Worm (Caenorhabditis elegans) whole organism, L4 larva: ENCODE results near the gene clec-138.

Experiments
- F44E2.7 ChIP-seq: fragments of 200-800 bp; sonication (Bioruptor generic); IDR thresholded peaks from 2 replicates; pipeline ENCODE4 v2.1.2; 2022; ENCODE audit warnings: missing genetic modification characterization, missing compliant biosample characterization
- T20F7.1 ChIP-seq: fragments of 200-800 bp; sonication (Bioruptor generic); optimal IDR thresholded peaks from 2 replicates; lab custom pipeline; 2018; ENCODE audit warnings: mild to moderate bottlenecking, missing genetic modification characterization, missing compliant biosample characterization
- T26A8.4 ChIP-seq: fragments of 200-800 bp; sonication (Bioruptor generic); IDR thresholded peaks from 2 replicates; pipeline ENCODE4 v1.3.6; 2022; ENCODE audit warnings: missing genetic modification characterization, missing compliant biosample characterization
- aha-1 ChIP-seq: fragments of 150-350 bp; peaks from one replicate; lab custom pipeline; 2014; ENCODE audit warnings: missing biosample characterization, missing genetic modification characterization
- arid-1 ChIP-seq: fragments of 200-800 bp; sonication (Bioruptor generic); conservative IDR thresholded peaks from 2 replicates; pipeline ENCODE4 v1.3.6; 2022; ENCODE audit warnings: missing genetic modification reagents, missing genetic modification characterization, missing compliant biosample characterization
- ces-1 ChIP-seq: fragments of 150-350 bp; sonication (generic microtip); optimal IDR thresholded peaks from 4 replicates; lab custom pipeline; 2014; ENCODE audit warnings: missing biosample characterization, missing genetic modification reagents, missing genetic modification characterization
- cey-2 ChIP-seq: sonication (generic microtip); optimal IDR thresholded peaks from 3 replicates; lab custom pipeline; 2017; ENCODE audit warnings: missing genetic modification characterization, mild to moderate bottlenecking, missing compliant biosample characterization, antibody characterized with exemption, borderline replicate concordance; ENCODE audit not compliant: insufficient read depth
- daf-16 ChIP-seq, 3 experiments: sonication (generic microtip); optimal IDR thresholded peaks; 2 replicates each; lab custom pipeline; 2016 to 2017; ENCODE audit warnings: missing genetic modification characterization in 3 of 3, missing genetic modification reagents in 3 of 3, mild to moderate bottlenecking in 2 of 3, missing compliant biosample characterization in 2 of 3, missing biosample characterization in 1 of 3, moderate library complexity in 1 of 3
- daf-19 ChIP-seq: fragments of 200-800 bp; sonication (Bioruptor generic); conservative IDR thresholded peaks from 2 replicates; pipeline ENCODE4 v1.3.6; 2022; ENCODE audit warnings: missing genetic modification characterization, missing compliant biosample characterization
- dmd-6 ChIP-seq: fragments of 200-800 bp; sonication (Bioruptor generic); IDR thresholded peaks from 2 replicates; pipeline ENCODE4 v1.3.6; 2022; ENCODE audit warnings: missing genetic modification reagents, missing genetic modification characterization, missing compliant biosample characterization
- egl-27 ChIP-seq: sonication (generic microtip); optimal IDR thresholded peaks from 3 replicates; lab custom pipeline; 2017; ENCODE audit warnings: missing biosample characterization, missing genetic modification reagents, missing genetic modification characterization
- egl-43 ChIP-seq: fragments of 200-800 bp; sonication (Bioruptor generic); IDR thresholded peaks from 2 replicates; pipeline ENCODE4 v1.3.6; 2022; ENCODE audit warnings: missing genetic modification reagents, missing genetic modification characterization, missing compliant biosample characterization
- jun-1 ChIP-seq: fragments of 150-350 bp; optimal IDR thresholded peaks from 2 replicates; lab custom pipeline; 2014; ENCODE audit warnings: missing biosample characterization, missing genetic modification reagents, missing genetic modification characterization
- lin-1 ChIP-seq: fragments of 200-800 bp; sonication (Bioruptor generic); IDR thresholded peaks from 2 replicates; pipeline ENCODE4 v1.3.6; 2022; ENCODE audit warnings: missing genetic modification reagents, missing genetic modification characterization, missing compliant biosample characterization
- lin-13 ChIP-seq: fragments of 150-350 bp; optimal IDR thresholded peaks from 2 replicates; lab custom pipeline; 2014; ENCODE audit warnings: missing biosample characterization, missing genetic modification reagents, missing genetic modification characterization
- lsy-2 ChIP-seq, 2 experiments: fragments of 150-350 bp in 1 of 2; sonication (generic microtip) in 1 of 2; optimal IDR thresholded peaks; 2 replicates each; lab custom pipeline; 2014 to 2017; ENCODE audit warnings: missing biosample characterization in 2 of 2, missing genetic modification characterization in 2 of 2
- mdt-29 ChIP-seq: fragments of 200-800 bp; sonication (Bioruptor generic); IDR thresholded peaks from 2 replicates; pipeline ENCODE4 v1.3.6; 2022; ENCODE audit warnings: missing genetic modification reagents, missing genetic modification characterization, missing compliant biosample characterization
- mep-1 ChIP-seq: fragments of 150-350 bp; sonication (generic microtip); optimal IDR thresholded peaks from 3 replicates; lab custom pipeline; 2014; ENCODE audit warnings: missing biosample characterization, missing genetic modification characterization
- mes-2 ChIP-seq: sonication (generic microtip); optimal IDR thresholded peaks from 2 replicates; lab custom pipeline; 2016; ENCODE audit warnings: missing genotype, mild to moderate bottlenecking, missing genetic modification characterization, missing compliant biosample characterization; ENCODE audit not compliant: poor library complexity, severe bottlenecking
- nhr-28 ChIP-seq: fragments of 150-350 bp; optimal IDR thresholded peaks from 2 replicates; lab custom pipeline; 2014; ENCODE audit warnings: missing biosample characterization, missing genetic modification characterization
- nhr-48 ChIP-seq: sonication (generic microtip); optimal IDR thresholded peaks from 2 replicates; lab custom pipeline; 2016; ENCODE audit warnings: mild to moderate bottlenecking, missing genetic modification characterization, missing compliant biosample characterization
- nhr-77 ChIP-seq: fragments of 150-350 bp; optimal IDR thresholded peaks from 2 replicates; lab custom pipeline; 2014; ENCODE audit warnings: missing biosample characterization, missing genetic modification characterization
- sdz-12 ChIP-seq: fragments of 200-800 bp; sonication (Bioruptor generic); optimal IDR thresholded peaks from 2 replicates; lab custom pipeline; 2018; ENCODE audit warnings: mild to moderate bottlenecking, missing genetic modification characterization, missing compliant biosample characterization
- snpc-1.2 ChIP-seq: fragments of 200-800 bp; sonication (Bioruptor generic); IDR thresholded peaks from 2 replicates; pipeline ENCODE4 v1.3.6; 2022; ENCODE audit warnings: missing genetic modification reagents, missing genetic modification characterization, missing compliant biosample characterization
- spr-1 ChIP-seq: sonication (generic microtip); optimal IDR thresholded peaks from 2 replicates; lab custom pipeline; 2016; ENCODE audit warnings: mild to moderate bottlenecking, missing genetic modification characterization, missing compliant biosample characterization
- tag-97 ChIP-seq: fragments of 200-800 bp; sonication (Bioruptor generic); IDR thresholded peaks from 2 replicates; pipeline ENCODE4 v1.3.6; 2022; ENCODE audit warnings: missing genetic modification characterization, missing compliant biosample characterization
- unc-130 ChIP-seq: sonication (generic microtip); optimal IDR thresholded peaks from 2 replicates; lab custom pipeline; 2016; ENCODE audit warnings: missing genetic modification reagents, missing genetic modification characterization, missing compliant biosample characterization
- unc-62 ChIP-seq, 3 experiments: fragments of 150-350 bp in 1 of 3; sonication (generic microtip); optimal IDR thresholded peaks in 2 of 3; peaks in 1 of 3; 1 replicate in 1 of 3; 2 replicates in 2 of 3; lab custom pipeline; 2014 to 2017; ENCODE audit warnings: missing biosample characterization in 3 of 3, missing genetic modification characterization in 3 of 3, missing genetic modification reagents in 3 of 3, missing genotype in 1 of 3
- zip-11 ChIP-seq: fragments of 200-800 bp; sonication (Bioruptor generic); IDR thresholded peaks from 2 replicates; pipeline ENCODE4 v1.3.6; 2022; ENCODE audit warnings: missing genetic modification characterization, missing compliant biosample characterization

clec-138 gene

ce11 chrII:4638891-4639290 is 19.3 kb upstream of the clec-138 start:
- no peak for TF ChIP-seq tag-97 (GFP tag; lab: Robert Waterston, UW)
- no peak for TF ChIP-seq F44E2.7 (GFP tag; lab: Robert Waterston, UW)
- TF ChIP-seq spr-1 (tag; lab: Kevin White, UChicago), result no peak
- no peak for TF ChIP-seq lsy-2 (tag; optimal IDR thresholded peaks at IDR 0.05; lab: Kevin White, UChicago)
- no peak for TF ChIP-seq T26A8.4 (GFP tag; lab: Robert Waterston, UW)
- no peak for TF ChIP-seq daf-16 (GFP tag; optimal IDR thresholded peaks at IDR 0.05; lab: Kevin White, UChicago)
- peak; percentile 74 for TF ChIP-seq daf-16 (tag; optimal IDR thresholded peaks at IDR 0.05; lab: Kevin White, UChicago)
- no peak for TF ChIP-seq lin-1 (GFP tag; lab: Robert Waterston, UW)
- peak; percentile 49 for TF ChIP-seq nhr-28
- TF ChIP-seq daf-19 (GFP tag; lab: Robert Waterston, UW), result no peak
- no peak for TF ChIP-seq zip-11 (GFP tag; lab: Robert Waterston, UW)
- TF ChIP-seq aha-1 (tag; lab: Kevin White, UChicago), result peak; percentile 15
- no peak for TF ChIP-seq dmd-6 (GFP tag; lab: Robert Waterston, UW)
- TF ChIP-seq sdz-12, result no peak
- no peak for TF ChIP-seq snpc-1.2 (GFP tag; lab: Robert Waterston, UW)
- TF ChIP-seq, all 104 proteins: peak for 3

DNA sequence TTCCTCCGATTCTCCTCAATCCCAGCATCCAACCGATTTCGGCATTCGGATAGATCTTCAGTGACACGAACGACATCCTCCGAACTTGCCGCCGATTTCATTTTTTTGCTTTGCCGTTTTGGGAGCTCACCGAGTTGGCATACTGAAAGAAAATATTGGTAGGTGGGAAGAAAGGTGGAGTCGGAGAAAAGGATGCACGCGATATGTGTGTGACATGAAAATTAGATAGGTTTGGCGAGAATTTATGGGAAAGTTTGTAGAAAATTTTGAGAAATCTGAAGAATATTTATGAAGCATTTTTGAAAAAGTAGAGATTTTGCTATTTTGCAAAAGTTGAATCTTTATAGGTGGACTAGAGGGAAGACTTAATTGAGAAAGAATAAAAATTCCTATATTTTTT is 18.6 kb upstream of the clec-138 start, which contains the start of gene che-10:
che-10 (minus strand) TSS at position 101 of the 400 bp plus-strand sequence.
- no peak for TF ChIP-seq mes-2 (tag; lab: Kevin White, UChicago)
- no peak for TF ChIP-seq lin-13 (GFP tag; lab: Kevin White, UChicago)
- no peak for TF ChIP-seq egl-43
- TF ChIP-seq mep-1 (tag; lab: Kevin White, UChicago), result no peak

DNA sequence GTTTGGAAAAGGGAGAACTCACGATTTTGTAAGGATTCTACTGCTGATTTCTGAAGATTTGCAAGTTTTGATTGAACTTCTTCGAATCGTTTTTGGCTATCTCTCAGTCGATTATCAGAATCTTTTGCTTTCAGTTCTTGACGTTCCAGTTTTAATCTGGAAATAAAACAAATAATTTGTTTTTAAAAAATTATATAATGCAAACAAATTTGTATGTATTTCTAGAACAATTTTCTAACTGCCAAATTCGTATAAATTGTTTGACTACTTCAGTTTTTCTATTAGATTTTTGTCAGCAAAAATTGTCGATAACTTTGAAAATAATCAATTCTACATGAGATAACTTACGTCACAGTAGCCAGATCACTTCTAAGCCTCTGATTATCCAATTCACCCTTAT is 11.9 kb upstream of the clec-138 start:
- TF ChIP-seq nhr-28 (no peak), unc-62 (GFP tag; optimal IDR thresholded peaks at IDR 0.05 in 1 of 2; lab: Kevin White, UChicago) (peak in 1 of 2 experiments; percentile 90), unc-62 (tag; optimal IDR thresholded peaks at IDR 0.05; lab: Kevin White, UChicago) (no peak)

ce11 chrII:4626606-4627005 is 7.0 kb upstream of the clec-138 start, which contains the start of gene F35D11.1:
Gene F35D11.1 (plus strand): TSS chrII:4626906.
- no peak for TF ChIP-seq nhr-48 (tag; lab: Kevin White, UChicago)
- TF ChIP-seq T20F7.1 (GFP tag; lab: Kevin White, UChicago), result no peak
- no peak for TF ChIP-seq snpc-1.2 (GFP tag; lab: Robert Waterston, UW)
- no peak for TF ChIP-seq egl-27 (tag; lab: Kevin White, UChicago)
- TF ChIP-seq mdt-29 (GFP tag; lab: Robert Waterston, UW), result no peak
- no peak for TF ChIP-seq ces-1 (GFP tag; lab: Kevin White, UChicago)
- no peak for TF ChIP-seq nhr-77 (tag; lab: Kevin White, UChicago)
- no peak for TF ChIP-seq cey-2 (tag; lab: Kevin White, UChicago)
- no peak for TF ChIP-seq tag-97 (GFP tag; lab: Robert Waterston, UW)
- TF ChIP-seq, all 104 proteins: peak for 0

DNA sequence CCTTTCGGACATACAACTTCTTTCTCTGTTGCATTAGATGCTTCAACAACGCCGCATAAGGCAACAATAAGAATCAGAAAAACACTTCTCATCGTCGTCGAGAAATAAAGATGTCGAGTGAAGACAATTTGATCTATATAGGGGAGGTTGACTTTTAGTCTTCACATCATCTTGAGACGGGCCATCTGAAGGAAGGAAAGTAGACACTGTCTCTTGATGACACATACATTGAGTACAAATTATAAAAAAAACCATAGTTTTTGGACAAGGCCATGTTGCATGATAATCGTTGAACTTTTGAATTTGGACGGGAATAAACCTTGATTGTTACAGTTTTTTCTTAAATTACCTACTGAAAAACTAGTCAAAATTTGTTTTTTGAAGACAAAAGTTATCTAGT is 2.0 kb upstream of the clec-138 start, which contains the start of gene clec-139:
clec-139 (minus strand) TSS at position 101 of the 400 bp plus-strand sequence.
- TF ChIP-seq arid-1 (GFP tag; lab: Robert Waterston, UW), result no peak
- peak in 1 of 2 experiments; percentile 47 for TF ChIP-seq unc-62 (GFP tag; optimal IDR thresholded peaks at IDR 0.05 in 1 of 2; lab: Kevin White, UChicago)
- no peak for TF ChIP-seq unc-62 (tag; optimal IDR thresholded peaks at IDR 0.05; lab: Kevin White, UChicago)

DNA sequence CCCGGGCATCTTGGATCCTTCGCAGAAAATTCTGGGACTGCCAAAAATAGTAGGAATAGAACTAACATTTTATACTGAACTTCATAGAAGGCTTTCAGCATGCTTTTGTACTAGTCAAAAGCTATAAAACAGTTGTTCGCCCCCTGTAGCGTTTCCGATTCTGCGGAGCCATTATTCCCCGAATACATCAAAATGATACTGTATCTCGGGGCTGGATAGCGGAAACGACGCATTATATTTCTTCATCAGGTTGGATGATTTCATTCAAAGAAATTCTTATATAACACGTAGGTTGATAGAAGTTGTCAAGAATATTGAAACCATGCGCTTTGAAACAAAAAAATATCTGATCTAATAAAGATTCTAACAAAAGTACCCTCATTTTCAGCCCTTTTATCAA is 1.6 kb downstream of the clec-138 start, which contains the start of gene clec-137:
clec-137 (minus strand) TSS at position 101 of the 400 bp plus-strand sequence.
- no peak for TF ChIP-seq jun-1 (tag; lab: Kevin White, UChicago)
- TF ChIP-seq unc-130, result no peak
